Worm (Caenorhabditis elegans) whole organism, L3 larva: ENCODE data around the gene str-35.

Experiments used
- ama-1 ChIP-seq: fragments of 150-350 bp; optimal IDR thresholded peaks from 2 replicates; lab custom pipeline; 2018
- eor-1 ChIP-seq, 2 experiments: fragments of 150-350 bp; optimal IDR thresholded peaks; 2 replicates each; lab custom pipeline; 2014 to 2018; ENCODE audit warnings: missing biosample characterization in 2 of 2, missing genetic modification characterization in 2 of 2
- nhr-28 ChIP-seq: fragments of 150-350 bp; optimal IDR thresholded peaks from 2 replicates; lab custom pipeline; 2014; ENCODE audit warnings: missing biosample characterization, missing genetic modification characterization

DNA sequence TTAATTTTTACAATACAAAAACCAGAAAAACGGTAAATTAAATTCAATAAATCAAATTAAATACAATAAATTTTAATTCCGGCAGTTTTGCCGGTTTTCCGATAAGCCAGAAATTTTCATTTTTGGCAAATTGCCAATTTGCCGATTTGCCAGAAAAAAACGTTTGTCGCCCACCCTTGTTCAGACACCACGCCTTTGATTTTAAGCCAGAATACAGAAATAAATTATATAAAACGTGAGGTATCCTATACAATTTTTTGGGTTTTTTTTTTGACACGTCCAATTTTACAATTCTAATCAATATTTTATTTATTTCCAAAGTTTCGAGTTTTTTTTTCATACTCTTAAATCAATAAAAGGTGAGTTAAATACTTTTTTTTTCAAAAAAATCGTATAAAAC is 38.1 kb downstream of the str-35 start, which contains the start of gene T28F12.1:
- no peak for TF ChIP-seq ama-1 (lab: Kevin White, UChicago)
- TF ChIP-seq nhr-28 (tag; lab: Kevin White, UChicago), result no peak
- no peak for TF ChIP-seq eor-1 (tag; optimal IDR thresholded peaks at IDR 0.05; lab: Kevin White, UChicago)
